Worm (Caenorhabditis elegans) whole organism, L1 larva: ENCODE results near the gene H10E21.4.

Experiments
- C04F5.9 ChIP-seq: sonication (generic microtip); optimal IDR thresholded peaks from 2 replicates; lab custom pipeline; 2016; ENCODE audit warnings: missing genetic modification characterization, missing compliant biosample characterization
- C16A3.4 ChIP-seq: fragments of 150-350 bp; optimal IDR thresholded peaks from 2 replicates; lab custom pipeline; 2014; ENCODE audit warnings: missing biosample characterization, missing genetic modification characterization
- C34B4.2 ChIP-seq: sonication (generic microtip); optimal IDR thresholded peaks from 2 replicates; lab custom pipeline; 2017; ENCODE audit warnings: mild to moderate bottlenecking, missing genetic modification characterization, missing compliant biosample characterization
- F16B12.6 ChIP-seq: fragments of 150-350 bp; optimal IDR thresholded peaks from 2 replicates; lab custom pipeline; 2014; ENCODE audit warnings: missing biosample characterization, missing genetic modification characterization
- Y116A8C.19 ChIP-seq: sonication (generic microtip); optimal IDR thresholded peaks from 2 replicates; lab custom pipeline; 2016; ENCODE audit warnings: missing compliant biosample characterization, missing genetic modification characterization, borderline replicate concordance
- aha-1 ChIP-seq: fragments of 150-350 bp; optimal IDR thresholded peaks from 2 replicates; lab custom pipeline; 2014; ENCODE audit warnings: missing biosample characterization, missing genetic modification characterization
- aly-2 ChIP-seq: fragments of 150-350 bp; optimal IDR thresholded peaks from 2 replicates; lab custom pipeline; 2014; ENCODE audit warnings: missing biosample characterization, missing genetic modification characterization
- ama-1 ChIP-seq: fragments of 150-350 bp; optimal IDR thresholded peaks from 2 replicates; lab custom pipeline; 2014
- blmp-1 ChIP-seq: fragments of 150-350 bp; optimal IDR thresholded peaks from 2 replicates; lab custom pipeline; 2014; ENCODE audit warnings: missing biosample characterization, missing genetic modification characterization
- ceh-63 ChIP-seq: fragments of 200-800 bp; sonication (Bioruptor generic); optimal IDR thresholded peaks from 2 replicates; lab custom pipeline; 2018; ENCODE audit warnings: mild to moderate bottlenecking, missing genetic modification characterization, missing compliant biosample characterization
- ceh-82 ChIP-seq, 3 experiments: fragments of 150-350 bp in 1 of 3; sonication (generic microtip) in 2 of 3; optimal IDR thresholded peaks; 2 replicates each; lab custom pipeline; 2014 to 2017; ENCODE audit warnings: missing biosample characterization in 3 of 3, missing genetic modification characterization in 3 of 3
- ceh-88 ChIP-seq: fragments of 200-800 bp; sonication (Bioruptor generic); IDR thresholded peaks from 2 replicates; pipeline ENCODE4 v1.3.6; 2022; ENCODE audit warnings: missing genetic modification characterization, missing compliant biosample characterization
- ces-1 ChIP-seq: fragments of 150-350 bp; optimal IDR thresholded peaks from 2 replicates; lab custom pipeline; 2014; ENCODE audit warnings: missing biosample characterization, missing genetic modification reagents, missing genetic modification characterization
- dsc-1 ChIP-seq: sonication (generic microtip); optimal IDR thresholded peaks from 2 replicates; lab custom pipeline; 2016; ENCODE audit warnings: mild to moderate bottlenecking, missing genetic modification characterization, missing compliant biosample characterization
- efl-1 ChIP-seq, 4 experiments: fragments of 150-350 bp; optimal IDR thresholded peaks in 3 of 4; peaks in 1 of 4; 1 replicate in 1 of 4; 2 replicates in 3 of 4; lab custom pipeline; 2014; ENCODE audit warnings: missing biosample characterization in 2 of 4, missing genetic modification characterization in 2 of 4, missing genetic modification reagents in 2 of 4
- elt-2 ChIP-seq: sonication (generic microtip); optimal IDR thresholded peaks from 2 replicates; lab custom pipeline; 2016; ENCODE audit warnings: missing genetic modification characterization, mild to moderate bottlenecking, inconsistent platforms, missing compliant biosample characterization, missing genetic modification reagents
- ets-5 ChIP-seq: fragments of 200-800 bp; sonication (Bioruptor generic); IDR thresholded peaks from 2 replicates; pipeline ENCODE4 v1.3.6; 2022; ENCODE audit warnings: missing genetic modification characterization, missing compliant biosample characterization
- fkh-8 ChIP-seq: sonication (generic microtip); optimal IDR thresholded peaks from 2 replicates; lab custom pipeline; 2016; ENCODE audit warnings: mild to moderate bottlenecking, missing genetic modification characterization, missing compliant biosample characterization
- fos-1 ChIP-seq: fragments of 150-350 bp; optimal IDR thresholded peaks from 2 replicates; lab custom pipeline; 2014; ENCODE audit warnings: missing biosample characterization, missing genetic modification characterization
- hlh-17 ChIP-seq: fragments of 200-800 bp; sonication (Bioruptor generic); optimal IDR thresholded peaks from 2 replicates; lab custom pipeline; 2018; ENCODE audit warnings: missing genetic modification characterization, mild to moderate bottlenecking, missing compliant biosample characterization, moderate library complexity, borderline replicate concordance
- hlh-4 ChIP-seq: sonication (generic microtip); optimal IDR thresholded peaks from 2 replicates; lab custom pipeline; 2016; ENCODE audit warnings: mild to moderate bottlenecking, missing genetic modification characterization, missing compliant biosample characterization
- irx-1 ChIP-seq: sonication (generic microtip); optimal IDR thresholded peaks from 2 replicates; lab custom pipeline; 2016; ENCODE audit warnings: missing genetic modification characterization, missing compliant biosample characterization
- jun-1 ChIP-seq: fragments of 150-350 bp; optimal IDR thresholded peaks from 2 replicates; lab custom pipeline; 2014; ENCODE audit warnings: missing biosample characterization, missing genetic modification reagents, missing genetic modification characterization
- lin-13 ChIP-seq: fragments of 150-350 bp; optimal IDR thresholded peaks from 2 replicates; lab custom pipeline; 2014; ENCODE audit warnings: missing biosample characterization, missing genetic modification reagents, missing genetic modification characterization
- lin-14 ChIP-seq: fragments of 200-800 bp; sonication (Bioruptor generic); optimal IDR thresholded peaks from 2 replicates; lab custom pipeline; 2018; ENCODE audit warnings: mild to moderate bottlenecking, missing genetic modification characterization, moderate library complexity, missing compliant biosample characterization
- lin-15B ChIP-seq: fragments of 150-350 bp; sonication (generic microtip); optimal IDR thresholded peaks from 3 replicates; lab custom pipeline; 2014; ENCODE audit warnings: missing biosample characterization, missing genetic modification characterization
- lin-35 ChIP-seq, 2 experiments: fragments of 150-350 bp; optimal IDR thresholded peaks; 2 replicates each; lab custom pipeline; 2014; ENCODE audit warnings: missing biosample characterization in 2 of 2, missing genetic modification characterization in 2 of 2, missing genetic modification reagents in 2 of 2
- lin-39 ChIP-seq: fragments of 150-350 bp; optimal IDR thresholded peaks from 2 replicates; lab custom pipeline; 2014; ENCODE audit warnings: missing biosample characterization, missing genetic modification reagents, missing genetic modification characterization
- mef-2 ChIP-seq: fragments of 150-350 bp; optimal IDR thresholded peaks from 2 replicates; lab custom pipeline; 2014; ENCODE audit warnings: missing biosample characterization, missing genetic modification characterization
- mep-1 ChIP-seq: fragments of 150-350 bp; optimal IDR thresholded peaks from 2 replicates; lab custom pipeline; 2014; ENCODE audit warnings: missing biosample characterization, missing genetic modification characterization
- nhr-237 ChIP-seq: fragments of 150-350 bp; optimal IDR thresholded peaks from 2 replicates; lab custom pipeline; 2014; ENCODE audit warnings: missing biosample characterization, missing genetic modification characterization
- nhr-28 ChIP-seq: fragments of 150-350 bp; optimal IDR thresholded peaks from 2 replicates; lab custom pipeline; 2014; ENCODE audit warnings: missing biosample characterization, missing genetic modification characterization
- nhr-47 ChIP-seq: sonication (generic microtip); optimal IDR thresholded peaks from 2 replicates; lab custom pipeline; 2016; ENCODE audit warnings: mild to moderate bottlenecking, missing genetic modification characterization, moderate library complexity, missing compliant biosample characterization
- nhr-71 ChIP-seq: sonication (generic microtip); optimal IDR thresholded peaks from 2 replicates; lab custom pipeline; 2016; ENCODE audit warnings: mild to moderate bottlenecking, missing genetic modification characterization, moderate library complexity, missing compliant biosample characterization
- nhr-84 ChIP-seq: sonication (generic microtip); optimal IDR thresholded peaks from 2 replicates; lab custom pipeline; 2017; ENCODE audit warnings: missing biosample characterization, missing genetic modification characterization
- nhr-90 ChIP-seq: sonication (generic microtip); optimal IDR thresholded peaks from 2 replicates; lab custom pipeline; 2016; ENCODE audit warnings: mild to moderate bottlenecking, missing genetic modification characterization, missing compliant biosample characterization; ENCODE audit not compliant: poor library complexity
- pax-3 ChIP-seq: fragments of 200-800 bp; sonication (Bioruptor generic); optimal IDR thresholded peaks from 2 replicates; lab custom pipeline; 2018; ENCODE audit warnings: mild to moderate bottlenecking, missing genetic modification characterization, moderate library complexity, missing compliant biosample characterization
- rnt-1 ChIP-seq: sonication (generic microtip); optimal IDR thresholded peaks from 2 replicates; lab custom pipeline; 2016; ENCODE audit warnings: mild to moderate bottlenecking, missing genetic modification characterization, moderate library complexity, missing compliant biosample characterization
- skn-1 ChIP-seq: fragments of 150-350 bp; optimal IDR thresholded peaks from 2 replicates; lab custom pipeline; 2014; ENCODE audit warnings: missing biosample characterization, missing genetic modification characterization
- snu-23 ChIP-seq: sonication (generic microtip); optimal IDR thresholded peaks from 2 replicates; lab custom pipeline; 2016; ENCODE audit warnings: missing genetic modification characterization, missing compliant biosample characterization
- sox-4 ChIP-seq: sonication (generic microtip); optimal IDR thresholded peaks from 2 replicates; lab custom pipeline; 2016; ENCODE audit warnings: missing genetic modification characterization, missing compliant biosample characterization
- sup-37 ChIP-seq: fragments of 200-800 bp; sonication (Bioruptor generic); optimal IDR thresholded peaks from 2 replicates; lab custom pipeline; 2018; ENCODE audit warnings: mild to moderate bottlenecking, missing genetic modification characterization, missing compliant biosample characterization
- tbx-2 ChIP-seq: sonication (generic microtip); optimal IDR thresholded peaks from 2 replicates; lab custom pipeline; 2016; ENCODE audit warnings: missing genetic modification characterization, missing compliant biosample characterization
- tlp-1 ChIP-seq: fragments of 150-350 bp; optimal IDR thresholded peaks from 2 replicates; lab custom pipeline; 2014; ENCODE audit warnings: missing biosample characterization, missing genetic modification characterization
- unc-130 ChIP-seq: fragments of 150-350 bp; optimal IDR thresholded peaks from 2 replicates; lab custom pipeline; 2017; ENCODE audit warnings: missing biosample characterization, missing genetic modification characterization, inconsistent platforms
- unc-86 ChIP-seq: sonication (generic microtip); optimal IDR thresholded peaks from 2 replicates; lab custom pipeline; 2016; ENCODE audit warnings: missing genetic modification characterization, missing compliant biosample characterization
- unc-98 ChIP-seq: fragments of 200-800 bp; sonication (Bioruptor generic); IDR thresholded peaks from 2 replicates; pipeline ENCODE4 v1.3.6; 2022; ENCODE audit warnings: missing genetic modification characterization, missing compliant biosample characterization
- ztf-11 ChIP-seq, 2 experiments: sonication (generic microtip); optimal IDR thresholded peaks; 2 replicates each; lab custom pipeline; 2016 to 2017; ENCODE audit warnings: missing genetic modification characterization in 2 of 2, missing biosample characterization in 1 of 2, missing compliant biosample characterization in 1 of 2

The H10E21.4 gene

DNA sequence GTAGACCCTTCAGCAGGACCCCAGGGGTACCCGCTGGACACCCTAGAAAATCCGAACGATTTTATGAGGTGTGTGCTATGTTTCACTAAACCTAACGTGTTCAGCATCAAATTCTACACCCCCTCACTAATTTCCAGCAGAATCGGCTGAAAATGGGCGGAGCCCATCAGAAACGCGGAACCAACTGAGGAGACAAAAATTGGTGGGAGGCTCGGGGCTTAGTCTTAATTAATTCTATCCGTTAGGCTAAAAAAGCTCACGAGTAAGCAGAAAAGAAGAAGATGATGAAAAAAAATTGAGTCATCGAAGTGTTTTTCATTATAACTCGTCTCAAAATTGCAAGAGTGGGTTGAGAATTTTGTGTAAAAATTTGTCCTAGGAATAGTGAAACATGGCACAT is 9.4 kb upstream of the H10E21.4 start:
- TF ChIP-seq ces-1 (GFP tag; lab: Kevin White, UChicago) (no peak), mef-2 (tag; lab: Kevin White, UChicago) (no peak), ceh-88 (GFP tag; lab: Robert Waterston, UW) (no peak), nhr-71 (tag; lab: Kevin White, UChicago) (peak; percentile 23), nhr-84 (tag; lab: Kevin White, UChicago) (no peak), fos-1 (no peak), dsc-1 (tag; lab: Kevin White, UChicago) (peak; percentile 62), elt-2 (no peak), tlp-1 (no peak), fkh-8 (tag; lab: Kevin White, UChicago) (peak; percentile 57), tbx-2 (tag; lab: Kevin White, UChicago) (no peak), nhr-47 (tag; lab: Kevin White, UChicago) (peak; percentile 29), F16B12.6 (tag; lab: Kevin White, UChicago) (no peak), lin-14 (GFP tag; lab: Kevin White, UChicago) (peak; percentile 42), efl-1 (optimal IDR thresholded peaks at IDR 0.05; lab: Kevin White, UChicago) (no peak), efl-1 (GFP tag; optimal IDR thresholded peaks at IDR 0.05 in 1 of 2; lab: Kevin White, UChicago) (no peak), rnt-1 (tag; lab: Kevin White, UChicago) (no peak), nhr-237 (tag; lab: Kevin White, UChicago) (no peak), sup-37 (GFP tag; lab: Kevin White, UChicago) (no peak)

DNA sequence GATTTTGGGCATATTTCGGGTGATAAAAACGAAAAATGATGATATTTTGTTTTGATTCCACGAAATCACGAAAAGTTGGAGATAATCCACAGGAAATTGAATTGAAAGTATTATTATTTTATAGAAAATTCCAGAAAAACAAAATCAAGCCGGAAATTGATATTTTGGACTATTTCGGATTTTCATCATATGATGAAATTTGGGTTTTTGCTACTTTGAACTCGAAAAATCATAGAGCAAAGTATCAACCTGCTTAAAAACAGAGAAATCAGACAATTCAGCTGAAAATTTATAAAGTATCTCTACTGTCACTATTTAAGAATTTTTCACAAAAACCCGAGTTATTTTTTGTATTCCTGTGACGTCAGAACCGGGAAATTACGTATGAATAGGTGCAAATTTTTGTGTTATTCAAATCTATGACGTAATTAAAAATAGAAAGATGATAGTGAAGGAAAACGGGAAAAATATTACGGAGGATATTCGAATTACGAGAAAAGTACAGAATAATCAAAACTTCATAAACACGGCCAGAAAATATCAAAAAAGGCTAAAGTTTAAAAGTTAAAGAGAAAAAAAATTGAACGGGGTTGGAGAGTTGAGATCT is 8.0 kb upstream of the H10E21.4 start:
- TF ChIP-seq nhr-47 (tag; lab: Kevin White, UChicago) (peak; percentile 21), sox-4 (peak; percentile 52), unc-86 (no peak), dsc-1 (tag; lab: Kevin White, UChicago) (peak; percentile 47), fkh-8 (tag; lab: Kevin White, UChicago) (peak; percentile 71), skn-1 (tag; lab: Kevin White, UChicago) (peak; percentile 35), aha-1 (no peak), F16B12.6 (tag; lab: Kevin White, UChicago) (no peak), nhr-71 (tag; lab: Kevin White, UChicago) (peak; percentile 34)

DNA sequence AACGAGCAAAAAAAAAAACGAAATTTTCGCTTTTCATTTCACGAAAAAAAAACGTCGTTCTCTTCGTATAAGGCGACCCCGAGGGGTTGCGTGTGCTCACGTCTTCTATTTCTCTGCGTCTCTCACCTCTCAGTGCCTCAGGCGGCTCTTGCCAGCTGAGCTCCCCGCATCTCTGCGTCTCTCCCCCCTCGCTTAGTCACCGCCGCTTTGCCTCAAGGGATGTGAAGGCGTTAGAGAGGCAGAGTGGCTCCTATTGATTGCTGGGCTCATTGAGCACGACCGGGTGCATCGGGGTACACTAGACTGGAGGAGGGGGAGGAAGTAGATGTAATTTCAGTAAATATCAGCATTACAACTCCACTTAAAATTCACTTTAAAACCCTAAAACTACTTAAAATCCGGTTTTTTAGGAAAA is 6.1 kb upstream of the H10E21.4 start:
- peak; percentile 30 for TF ChIP-seq lin-13
- no peak for TF ChIP-seq sup-37 (GFP tag; lab: Kevin White, UChicago)
- peak; percentile 79 for TF ChIP-seq fkh-8 (tag; lab: Kevin White, UChicago)
- no peak for TF ChIP-seq ets-5
- TF ChIP-seq tbx-2 (tag; lab: Kevin White, UChicago) = peak; percentile 65
- no peak for TF ChIP-seq Y116A8C.19 (tag; lab: Kevin White, UChicago)
- peak; percentile 70 for TF ChIP-seq jun-1
- no peak for TF ChIP-seq hlh-4 (tag; lab: Kevin White, UChicago)
- TF ChIP-seq C34B4.2 (tag; lab: Kevin White, UChicago) = no peak
- TF ChIP-seq nhr-90 (tag; lab: Kevin White, UChicago) = no peak
- TF ChIP-seq lin-39 (tag; lab: Kevin White, UChicago) = no peak
- TF ChIP-seq unc-130 = no peak
- TF ChIP-seq ceh-63 (GFP tag; lab: Kevin White, UChicago) = no peak
- no peak for TF ChIP-seq F16B12.6 (tag; lab: Kevin White, UChicago)
- no peak for TF ChIP-seq C16A3.4 (tag; lab: Kevin White, UChicago)
- TF ChIP-seq nhr-28 (tag; lab: Kevin White, UChicago) = no peak
- peak; percentile 43 for TF ChIP-seq fos-1
- peak; percentile 21 for TF ChIP-seq pax-3 (tag; lab: Kevin White, UChicago)
- TF ChIP-seq ama-1 (lab: Kevin White, UChicago) = no peak
- TF ChIP-seq ceh-82 (tag; optimal IDR thresholded peaks at IDR 0.05; lab: Kevin White, UChicago) = peak; percentile 46 to 85 (median 77)
- TF ChIP-seq ztf-11 (tag; optimal IDR thresholded peaks at IDR 0.05; lab: Kevin White, UChicago) = peak in 1 of 2 experiments; percentile 65
- peak; percentile 60 for TF ChIP-seq snu-23 (GFP tag; lab: Kevin White, UChicago)
- no peak for TF ChIP-seq aly-2
- TF ChIP-seq lin-35 (GFP tag; optimal IDR thresholded peaks at IDR 0.05; lab: Kevin White, UChicago) = peak in 1 of 2 experiments; percentile 56
- TF ChIP-seq hlh-17 (GFP tag; lab: Kevin White, UChicago) = no peak
- no peak for TF ChIP-seq lin-15B (tag; lab: Kevin White, UChicago)
- peak; percentile 15 for TF ChIP-seq irx-1
- no peak for TF ChIP-seq mef-2 (tag; lab: Kevin White, UChicago)
- TF ChIP-seq mep-1 (tag; lab: Kevin White, UChicago) = peak; percentile 20
- no peak for TF ChIP-seq blmp-1
- no peak for TF ChIP-seq C04F5.9 (tag; lab: Kevin White, UChicago)
- no peak for TF ChIP-seq unc-98 (GFP tag; lab: Robert Waterston, UW)
